Worm (Caenorhabditis elegans): ENCODE data around the gene sre-49.

ce11 chrII:12289085-12289484 is 29.6 kb upstream of the sre-49 start, which contains the start of gene Y57A10A.31:
- TF ChIP-seq ztf-3 (GFP tag; optimal IDR thresholded peaks at IDR 0.05) = no peak
- TF ChIP-seq ets-4 (GFP tag; optimal IDR thresholded peaks at IDR 0.05) = no peak
- no peak for TF ChIP-seq lag-1 (GFP tag; IDR thresholded peaks at IDR 0.05)
- TF ChIP-seq aptf-2 (GFP tag; conservative IDR thresholded peaks at IDR 0.05) = no peak
- no peak for TF ChIP-seq ceh-27 (GFP tag; optimal IDR thresholded peaks at IDR 0.05)
- TF ChIP-seq ama-1 (optimal IDR thresholded peaks at IDR 0.05) = no peak
- no peak for TF ChIP-seq ama-1 (GFP tag; optimal IDR thresholded peaks at IDR 0.05)
- no peak for TF ChIP-seq ztf-18 (tag; optimal IDR thresholded peaks at IDR 0.05)
- no peak for TF ChIP-seq hrde-1 (tag; optimal IDR thresholded peaks at IDR 0.05; ENCODE audit: borderline replicate concordance)
- no peak for TF ChIP-seq F23B12.7 (tag; optimal IDR thresholded peaks at IDR 0.05; ENCODE audit: insufficient read depth)
- TF ChIP-seq sea-2 (GFP tag; IDR thresholded peaks at IDR 0.05) = no peak
- TF ChIP-seq attf-5 (GFP tag; optimal IDR thresholded peaks at IDR 0.05) = no peak
- no peak for TF ChIP-seq hlh-26 (GFP tag; conservative IDR thresholded peaks at IDR 0.05)
- no peak for TF ChIP-seq him-1 (tag; optimal IDR thresholded peaks at IDR 0.05)

Measured in whole organism, young adult.